Fruit fly (Drosophila melanogaster) whole organism, prepupa: Measurements from ENCODE around the gene wts.

ENCODE experiments used
- CG10631 ChIP-seq: fragments of 200-800 bp; sonication (Bioruptor generic); optimal IDR thresholded peaks from 2 replicates; lab custom pipeline; 2016; ENCODE audit warnings: missing biosample characterization, missing genetic modification characterization
- CG11294 ChIP-seq: fragments of 200-800 bp; sonication (Bioruptor generic); IDR thresholded peaks from 2 replicates; pipeline ENCODE4 v1.3.6; 2022; ENCODE audit warnings: missing biosample characterization, missing genetic modification characterization
- CG11762 ChIP-seq: fragments of 200-800 bp; sonication (Bioruptor generic); optimal IDR thresholded peaks from 3 replicates; lab custom pipeline; 2016; ENCODE audit warnings: missing biosample characterization, missing genetic modification characterization; ENCODE audit not compliant: insufficient read depth
- CG11902 ChIP-seq: fragments of 200-800 bp; sonication (Bioruptor generic); optimal IDR thresholded peaks from 3 replicates; lab custom pipeline; 2016; ENCODE audit warnings: missing biosample characterization, missing genetic modification characterization
- CG15336 ChIP-seq: fragments of 200-800 bp; sonication (Bioruptor generic); IDR thresholded peaks from 2 replicates; pipeline ENCODE4 v1.3.6; 2022; ENCODE audit warnings: missing biosample characterization, missing genetic modification characterization
- CG16779 ChIP-seq: fragments of 200-800 bp; sonication (Bioruptor generic); optimal IDR thresholded peaks from 3 replicates; lab custom pipeline; 2017; ENCODE audit warnings: missing biosample characterization, mild to moderate bottlenecking, missing genetic modification characterization
- CG3032 ChIP-seq: fragments of 200-800 bp; optimal IDR thresholded peaks from 2 replicates; lab custom pipeline; 2019; ENCODE audit warnings: missing biosample characterization, mild to moderate bottlenecking, missing genetic modification characterization, moderate library complexity
- CG31627 ChIP-seq: fragments of 200-800 bp; sonication (Bioruptor generic); optimal IDR thresholded peaks from 3 replicates; lab custom pipeline; 2016; ENCODE audit warnings: missing biosample characterization, missing genetic modification characterization
- CG32006 ChIP-seq: fragments of 200-800 bp; sonication (Bioruptor generic); optimal IDR thresholded peaks from 3 replicates; lab custom pipeline; 2017; ENCODE audit warnings: missing biosample characterization, mild to moderate bottlenecking, missing genetic modification characterization
- CG34406 ChIP-seq: fragments of 200-800 bp; sonication (Bioruptor generic); optimal IDR thresholded peaks from 3 replicates; lab custom pipeline; 2016; ENCODE audit warnings: missing biosample characterization, missing genetic modification characterization
- CG3919 ChIP-seq: fragments of 200-800 bp; sonication (Bioruptor generic); optimal IDR thresholded peaks from 3 replicates; lab custom pipeline; 2016; ENCODE audit warnings: missing biosample characterization, missing genetic modification characterization
- CG4318 ChIP-seq: fragments of 200-800 bp; sonication (Bioruptor generic); optimal IDR thresholded peaks from 3 replicates; lab custom pipeline; 2017; ENCODE audit warnings: missing biosample characterization, mild to moderate bottlenecking, missing genetic modification characterization
- CG6163 ChIP-seq: fragments of 200-800 bp; sonication (Bioruptor generic); IDR thresholded peaks from 3 replicates; pipeline ENCODE4 v1.3.6; 2022; ENCODE audit warnings: missing biosample characterization, missing genetic modification characterization
- CG6276 ChIP-seq: fragments of 200-800 bp; sonication (Bioruptor generic); optimal IDR thresholded peaks from 2 replicates; lab custom pipeline; 2017; ENCODE audit warnings: missing biosample characterization, mild to moderate bottlenecking, missing genetic modification characterization
- CG6792 ChIP-seq: fragments of 200-800 bp; sonication (Bioruptor generic); optimal IDR thresholded peaks from 3 replicates; lab custom pipeline; 2016; ENCODE audit warnings: missing biosample characterization, missing genetic modification characterization
- CG6854 ChIP-seq: fragments of 200-800 bp; sonication (Bioruptor generic); optimal IDR thresholded peaks from 2 replicates; lab custom pipeline; 2017; ENCODE audit warnings: missing biosample characterization, mild to moderate bottlenecking, missing genetic modification characterization
- CG7368 ChIP-seq: fragments of 200-800 bp; sonication (Bioruptor generic); optimal IDR thresholded peaks from 3 replicates; lab custom pipeline; 2016; ENCODE audit warnings: missing biosample characterization, missing genetic modification characterization
- CG8119 ChIP-seq: fragments of 200-800 bp; sonication (Bioruptor generic); IDR thresholded peaks from 3 replicates; pipeline ENCODE4 v1.3.6; 2022; ENCODE audit warnings: missing biosample characterization, missing genetic modification characterization
- CG8319 ChIP-seq: fragments of 200-800 bp; sonication (Bioruptor generic); optimal IDR thresholded peaks from 3 replicates; lab custom pipeline; 2016; ENCODE audit warnings: missing biosample characterization, missing genetic modification characterization
- CG8632 ChIP-seq: fragments of 200-800 bp; sonication (Bioruptor generic); optimal IDR thresholded peaks from 3 replicates; lab custom pipeline; 2016; ENCODE audit warnings: missing biosample characterization, missing genetic modification characterization
- Eip75B ChIP-seq: fragments of 200-800 bp; sonication (Bioruptor generic); optimal IDR thresholded peaks from 3 replicates; lab custom pipeline; 2016; ENCODE audit warnings: missing biosample characterization, missing genetic modification characterization
- Eip78C ChIP-seq: fragments of 200-800 bp; sonication (Bioruptor generic); peaks from one replicate; lab custom pipeline; 2016; ENCODE audit warnings: missing biosample characterization, missing genetic modification characterization
- Eip93F ChIP-seq: fragments of 200-800 bp; sonication (Bioruptor generic); optimal IDR thresholded peaks from 2 replicates; lab custom pipeline; 2016; ENCODE audit warnings: missing biosample characterization, mild to moderate bottlenecking, missing genetic modification characterization
- Ets21C ChIP-seq: fragments of 200-800 bp; sonication (Bioruptor generic); optimal IDR thresholded peaks from 3 replicates; lab custom pipeline; 2016; ENCODE audit warnings: missing biosample characterization, missing genetic modification characterization
- Ets96B ChIP-seq: fragments of 200-800 bp; optimal IDR thresholded peaks from 2 replicates; lab custom pipeline; 2019; ENCODE audit warnings: missing biosample characterization, mild to moderate bottlenecking, missing genetic modification characterization, moderate library complexity
- Hr38 ChIP-seq: sonication (Bioruptor generic); optimal IDR thresholded peaks from 2 replicates; lab custom pipeline; 2016; ENCODE audit warnings: missing biosample characterization, missing genetic modification characterization
- Hr39 ChIP-seq: fragments of 200-800 bp; sonication (Bioruptor generic); optimal IDR thresholded peaks from 2 replicates; lab custom pipeline; 2016; ENCODE audit warnings: missing biosample characterization, missing genetic modification characterization
- OdsH ChIP-seq: fragments of 200-800 bp; sonication (Bioruptor generic); optimal IDR thresholded peaks from 3 replicates; lab custom pipeline; 2016; ENCODE audit warnings: missing biosample characterization, missing genetic modification characterization
- Sox102F ChIP-seq: fragments of 200-800 bp; sonication (Bioruptor generic); optimal IDR thresholded peaks from 2 replicates; lab custom pipeline; 2016; ENCODE audit warnings: missing biosample characterization, mild to moderate bottlenecking, missing genetic modification characterization
- Sox14 ChIP-seq: fragments of 200-800 bp; sonication (Bioruptor generic); optimal IDR thresholded peaks from 3 replicates; lab custom pipeline; 2016; ENCODE audit warnings: missing biosample characterization, missing genetic modification characterization
- Sox15 ChIP-seq: fragments of 200-800 bp; sonication (Bioruptor generic); optimal IDR thresholded peaks from 3 replicates; lab custom pipeline; 2016; ENCODE audit warnings: missing biosample characterization, missing genetic modification characterization
- achi ChIP-seq: fragments of 200-800 bp; sonication (Bioruptor generic); optimal IDR thresholded peaks from 3 replicates; lab custom pipeline; 2016; ENCODE audit warnings: missing biosample characterization, missing genetic modification characterization
- acj6 ChIP-seq: fragments of 200-800 bp; sonication (Bioruptor generic); optimal IDR thresholded peaks from 3 replicates; lab custom pipeline; 2016; ENCODE audit warnings: missing biosample characterization, missing genetic modification characterization
- cyc ChIP-seq: fragments of 200-800 bp; sonication (Bioruptor generic); optimal IDR thresholded peaks from 3 replicates; lab custom pipeline; 2016; ENCODE audit warnings: missing biosample characterization, missing genetic modification characterization
- dac ChIP-seq: fragments of 200-800 bp; sonication (Bioruptor generic); optimal IDR thresholded peaks from 2 replicates; lab custom pipeline; 2017; ENCODE audit warnings: missing biosample characterization, mild to moderate bottlenecking, missing genetic modification characterization
- dsx ChIP-seq: fragments of 200-800 bp; optimal IDR thresholded peaks from 3 replicates; lab custom pipeline; 2019; ENCODE audit warnings: missing biosample characterization, mild to moderate bottlenecking, missing genetic modification characterization, moderate library complexity; ENCODE audit not compliant: poor library complexity, severe bottlenecking
- esn ChIP-seq: fragments of 200-800 bp; sonication (Bioruptor generic); optimal IDR thresholded peaks from 2 replicates; lab custom pipeline; 2016; ENCODE audit warnings: missing biosample characterization, mild to moderate bottlenecking, missing genetic modification characterization, moderate library complexity
- fd59A ChIP-seq: fragments of 200-800 bp; sonication (Bioruptor generic); optimal IDR thresholded peaks from 2 replicates; lab custom pipeline; 2017; ENCODE audit warnings: missing biosample characterization, mild to moderate bottlenecking, missing genetic modification characterization, missing genetic modification reagents
- fd85E ChIP-seq: fragments of 200-800 bp; sonication (Bioruptor generic); optimal IDR thresholded peaks from 3 replicates; lab custom pipeline; 2016; ENCODE audit warnings: missing biosample characterization, missing genetic modification characterization
- fkh ChIP-seq: fragments of 200-800 bp; sonication (Bioruptor generic); optimal IDR thresholded peaks from 3 replicates; lab custom pipeline; 2017; ENCODE audit warnings: missing biosample characterization, mild to moderate bottlenecking, missing genetic modification characterization, moderate library complexity
- lz ChIP-seq: fragments of 200-800 bp; sonication (Bioruptor generic); optimal IDR thresholded peaks from 3 replicates; lab custom pipeline; 2016; ENCODE audit warnings: missing biosample characterization, missing genetic modification characterization
- pdm3 ChIP-seq: fragments of 200-800 bp; sonication (Bioruptor generic); optimal IDR thresholded peaks from 3 replicates; lab custom pipeline; 2016; ENCODE audit warnings: missing biosample characterization, missing genetic modification characterization
- salr ChIP-seq, 2 experiments: fragments of 200-800 bp; sonication (Bioruptor generic); optimal IDR thresholded peaks; 3 replicates each; lab custom pipeline; 2016 to 2018; ENCODE audit warnings: missing biosample characterization in 2 of 2, missing genetic modification characterization in 2 of 2, mild to moderate bottlenecking in 1 of 2
- spab ChIP-seq: fragments of 200-800 bp; sonication (Bioruptor generic); optimal IDR thresholded peaks from 2 replicates; lab custom pipeline; 2017; ENCODE audit warnings: missing biosample characterization, mild to moderate bottlenecking, missing genetic modification characterization, missing genetic modification reagents
- vri ChIP-seq: fragments of 200-800 bp; sonication (Bioruptor generic); optimal IDR thresholded peaks from 3 replicates; lab custom pipeline; 2016; ENCODE audit warnings: missing biosample characterization, mild to moderate bottlenecking, missing genetic modification characterization

The wts gene

DNA sequence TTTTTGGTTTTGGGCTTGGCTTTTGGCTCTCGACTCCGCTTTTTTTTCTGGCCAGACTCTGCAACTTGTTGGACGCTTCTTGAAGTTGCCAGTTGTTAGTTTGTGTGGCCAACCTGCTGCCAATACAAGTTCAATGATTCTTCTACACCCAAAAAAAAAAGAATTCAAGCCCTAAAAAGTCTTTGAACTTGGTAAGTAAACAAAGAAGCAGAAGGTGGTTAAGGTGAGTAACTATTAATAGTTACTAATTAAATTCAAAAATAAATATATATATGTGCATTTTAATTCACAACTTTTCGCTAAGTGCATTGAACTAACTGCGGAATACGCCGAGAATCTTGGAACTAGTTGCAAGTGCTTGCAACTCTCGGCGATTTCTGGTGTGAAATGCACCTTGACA is 26.7 kb upstream of the wts start (continued):
- TF ChIP-seq CG6276, result peak; percentile 55
- TF ChIP-seq CG31627 (GFP tag; lab: Kevin White, UChicago), result no peak
- peak in 1 of 2 experiments; percentile 53 for TF ChIP-seq salr (GFP tag; optimal IDR thresholded peaks at IDR 0.05; lab: Kevin White, UChicago)
- TF ChIP-seq OdsH (GFP tag; lab: Kevin White, UChicago), result peak; percentile 28
- TF ChIP-seq CG32006 (GFP tag; lab: Kevin White, UChicago), result peak; percentile 61
- peak; percentile 33 for TF ChIP-seq vri
- TF ChIP-seq CG8119, result peak; percentile 58; the same call in 2 of the 3 replicates
- TF ChIP-seq acj6 (GFP tag; lab: Kevin White, UChicago), result peak; percentile 48
- peak; percentile 4 for TF ChIP-seq Sox14 (GFP tag; lab: Kevin White, UChicago)
- TF ChIP-seq fd85E (GFP tag; lab: Kevin White, UChicago), result no peak
- no peak for TF ChIP-seq CG6792 (GFP tag; lab: Kevin White, UChicago)
- no peak for TF ChIP-seq CG11902 (GFP tag; lab: Kevin White, UChicago)
- TF ChIP-seq Sox15 (GFP tag; lab: Kevin White, UChicago), result no peak
- peak; percentile 42 for TF ChIP-seq CG3919 (GFP tag; lab: Kevin White, UChicago)
- peak; percentile 36 for TF ChIP-seq esn (GFP tag; lab: Kevin White, UChicago)
- TF ChIP-seq CG34406 (GFP tag; lab: Kevin White, UChicago), result no peak
- TF ChIP-seq Eip93F, result no peak
- no peak for TF ChIP-seq CG8319 (GFP tag; lab: Kevin White, UChicago)
- TF ChIP-seq, all 60 proteins: peak for 29

DNA sequence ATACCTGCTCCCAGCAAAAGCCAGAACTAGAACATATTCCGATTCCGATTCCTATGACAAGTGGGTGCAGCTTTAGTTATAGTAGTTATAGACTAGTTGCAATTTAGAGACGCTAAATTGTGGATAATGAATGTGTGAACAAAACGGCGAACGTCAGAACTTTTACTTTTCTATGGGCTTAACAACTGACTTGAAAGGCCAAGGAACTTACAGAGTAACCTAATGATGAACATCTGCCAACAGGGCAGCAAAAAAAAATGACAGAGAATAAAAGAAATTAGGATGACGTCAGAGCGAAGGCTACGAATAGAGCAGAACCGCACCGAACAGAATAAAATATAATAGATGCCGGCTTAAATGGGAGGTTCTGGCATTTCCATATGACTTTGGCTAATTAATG is 25.7 kb upstream of the wts start:
- TF ChIP-seq CG15336 (GFP tag; lab: Robert Waterston, UW) (no peak), dsx (no peak), CG16779 (no peak), achi (GFP tag; lab: Kevin White, UChicago) (no peak), Sox15 (GFP tag; lab: Kevin White, UChicago) (no peak), CG6276 (no peak), fd59A (GFP tag; lab: Kevin White, UChicago) (no peak), Eip78C (no peak), CG32006 (GFP tag; lab: Kevin White, UChicago) (no peak), CG34406 (GFP tag; lab: Kevin White, UChicago) (no peak), salr (GFP tag; optimal IDR thresholded peaks at IDR 0.05; lab: Kevin White, UChicago) (no peak), fkh (GFP tag; lab: Kevin White, UChicago) (no peak), dac (GFP tag; lab: Kevin White, UChicago) (no peak), Hr38 (GFP tag; lab: Kevin White, UChicago) (no peak), lz (no peak), CG6792 (GFP tag; lab: Kevin White, UChicago) (no peak), CG3032 (no peak), spab (GFP tag; lab: Kevin White, UChicago) (no peak), CG7368 (GFP tag; lab: Kevin White, UChicago) (no peak), CG4318 (GFP tag; lab: Kevin White, UChicago) (no peak)

DNA sequence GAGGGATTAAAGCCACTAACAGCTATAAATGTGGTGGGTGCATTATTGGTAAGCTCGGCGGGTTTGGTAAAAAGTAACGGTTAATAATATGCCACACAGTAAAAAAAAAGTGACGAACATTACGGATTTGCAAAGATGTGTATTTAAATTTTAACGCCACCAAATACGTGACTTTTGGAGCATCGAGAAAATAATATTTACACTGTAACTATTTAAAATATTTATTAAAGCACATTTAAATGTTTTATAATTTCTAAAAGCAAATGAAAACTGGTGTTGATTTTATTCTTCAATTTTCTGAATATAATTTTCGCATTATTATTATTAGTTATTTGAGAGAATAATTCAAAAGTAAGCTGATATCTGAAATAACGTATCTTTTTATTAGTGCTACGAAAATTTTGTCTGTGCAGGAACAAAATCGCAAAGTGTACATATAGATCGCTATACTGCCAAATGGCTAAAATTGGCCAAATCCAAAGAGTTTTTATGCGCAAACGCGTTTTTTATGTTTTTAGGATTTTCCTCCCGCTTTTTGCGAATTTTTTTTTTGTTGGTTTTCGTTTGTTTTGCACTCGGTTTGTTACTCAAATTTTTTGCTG is 22.1 kb upstream of the wts start:
- no peak for TF ChIP-seq fd59A (GFP tag; lab: Kevin White, UChicago)
- TF ChIP-seq CG11294 (GFP tag; lab: Robert Waterston, UW), result no peak
- no peak for TF ChIP-seq Ets96B
- TF ChIP-seq Hr38 (GFP tag; lab: Kevin White, UChicago), result no peak
- no peak for TF ChIP-seq achi (GFP tag; lab: Kevin White, UChicago)
- no peak for TF ChIP-seq lz
- peak; percentile 34 for TF ChIP-seq pdm3 (GFP tag; lab: Kevin White, UChicago)
- TF ChIP-seq CG6792 (GFP tag; lab: Kevin White, UChicago), result no peak
- TF ChIP-seq CG11762 (GFP tag; lab: Kevin White, UChicago), result no peak
- no peak for TF ChIP-seq CG31627 (GFP tag; lab: Kevin White, UChicago)
- no peak for TF ChIP-seq Sox102F (GFP tag; lab: Kevin White, UChicago)
- no peak for TF ChIP-seq cyc (GFP tag; lab: Kevin White, UChicago)
- TF ChIP-seq OdsH (GFP tag; lab: Kevin White, UChicago), result peak; percentile 35
- TF ChIP-seq CG10631 (GFP tag; lab: Kevin White, UChicago), result no peak
- TF ChIP-seq esn (GFP tag; lab: Kevin White, UChicago), result peak; percentile 38
- TF ChIP-seq CG3032, result no peak
- TF ChIP-seq CG3919 (GFP tag; lab: Kevin White, UChicago), result no peak
- TF ChIP-seq fkh (GFP tag; lab: Kevin White, UChicago), result no peak
- no peak for TF ChIP-seq Sox15 (GFP tag; lab: Kevin White, UChicago)
- no peak for TF ChIP-seq CG6163 (GFP tag; lab: Robert Waterston, UW)
- TF ChIP-seq Hr39 (GFP tag; lab: Kevin White, UChicago), result no peak
- TF ChIP-seq Ets21C, result no peak
- TF ChIP-seq CG8632 (GFP tag; lab: Kevin White, UChicago), result no peak
- TF ChIP-seq Eip75B (GFP tag; lab: Kevin White, UChicago), result no peak
- TF ChIP-seq CG34406 (GFP tag; lab: Kevin White, UChicago), result peak; percentile 11
- TF ChIP-seq CG4318 (GFP tag; lab: Kevin White, UChicago), result peak; percentile 43
- no peak for TF ChIP-seq CG7368 (GFP tag; lab: Kevin White, UChicago)
- TF ChIP-seq CG6854 (GFP tag; lab: Kevin White, UChicago), result no peak
